Worm (Caenorhabditis elegans): ENCODE data around the gene glt-3.
A peak's percentile ranks its signal among the peaks of the same experiment; 100 is the strongest.

glt-3 gene

ce11 chrIV:10170808-10171207 lies 40.8 kb downstream of the glt-3 start:
- TF ChIP-seq unc-42 (tag; optimal IDR thresholded peaks at IDR 0.05) (peak; percentile 100), unc-86 (tag; optimal IDR thresholded peaks at IDR 0.05) (no peak)

- TF ChIP-seq unc-42 (tag; optimal IDR thresholded peaks at IDR 0.05) = peak; percentile 24
- TF ChIP-seq gmeb-2 (tag; optimal IDR thresholded peaks at IDR 0.05) = no peak
Measured at ce11 chrIV:10174328-10174727, 44.3 kb downstream of the glt-3 start, which contains the start of gene pxf-1. pxf-1 (minus strand) TSS chrIV:10174341.

ce11 chrIV:10174932-10175732 lies 45.1 kb downstream of the glt-3 start:
- peak; percentile 43 for TF ChIP-seq rnt-1 (tag; optimal IDR thresholded peaks at IDR 0.05)
- TF ChIP-seq elt-2 (tag; optimal IDR thresholded peaks at IDR 0.05) = peak; percentile 92
- peak; percentile 39 for TF ChIP-seq nfya-1 (tag; optimal IDR thresholded peaks at IDR 0.05)
- no peak for TF ChIP-seq madf-2 (tag; optimal IDR thresholded peaks at IDR 0.05)
- TF ChIP-seq syd-9 (tag; optimal IDR thresholded peaks at IDR 0.05) = peak; percentile 9
- no peak for TF ChIP-seq ets-4 (tag; optimal IDR thresholded peaks at IDR 0.05)
- no peak for TF ChIP-seq eyg-1 (tag; optimal IDR thresholded peaks at IDR 0.05)
- TF ChIP-seq odd-2 (tag; optimal IDR thresholded peaks at IDR 0.05) = no peak
- TF ChIP-seq tbx-2 (tag; optimal IDR thresholded peaks at IDR 0.05) = peak; percentile 47
- TF ChIP-seq ztf-16 (tag; optimal IDR thresholded peaks at IDR 0.05) = no peak
- no peak for TF ChIP-seq Y22D7AL.16 (tag; optimal IDR thresholded peaks at IDR 0.05)
- no peak for TF ChIP-seq mec-3 (tag; optimal IDR thresholded peaks at IDR 0.05; ENCODE audit: borderline replicate concordance)
- TF ChIP-seq T23F11.4 (GFP tag; optimal IDR thresholded peaks at IDR 0.05) = no peak
- no peak for TF ChIP-seq dve-1 (tag; optimal IDR thresholded peaks at IDR 0.05)
- TF ChIP-seq fkh-6 (tag; optimal IDR thresholded peaks at IDR 0.05) = no peak
- TF ChIP-seq F13H6.1 (tag; optimal IDR thresholded peaks at IDR 0.05) = no peak
- TF ChIP-seq sdc-2 (tag; optimal IDR thresholded peaks at IDR 0.05) = no peak
- no peak for TF ChIP-seq ref-2 (tag; optimal IDR thresholded peaks at IDR 0.05)
- TF ChIP-seq pha-4 (tag; optimal IDR thresholded peaks at IDR 0.05) = no peak
- TF ChIP-seq unc-86 (tag; optimal IDR thresholded peaks at IDR 0.05) = no peak
- peak; percentile 50 for TF ChIP-seq C08G9.2 (tag; optimal IDR thresholded peaks at IDR 0.05)
- no peak for TF ChIP-seq sox-4 (tag; optimal IDR thresholded peaks at IDR 0.05)
- peak; percentile 25 for TF ChIP-seq pqm-1 (tag; optimal IDR thresholded peaks at IDR 0.05)
- TF ChIP-seq ceh-48 (tag; optimal IDR thresholded peaks at IDR 0.05) = no peak
- no peak for TF ChIP-seq ceh-30 (tag; optimal IDR thresholded peaks at IDR 0.05)
- TF ChIP-seq lim-6 (tag; optimal IDR thresholded peaks at IDR 0.05) = no peak
- TF ChIP-seq ahr-1 (tag; optimal IDR thresholded peaks at IDR 0.05) = no peak
- TF ChIP-seq fax-1 (tag; optimal IDR thresholded peaks at IDR 0.05) = no peak
- no peak for TF ChIP-seq ceh-2 (tag; optimal IDR thresholded peaks at IDR 0.05)
- no peak for TF ChIP-seq npax-4 (tag; optimal IDR thresholded peaks at IDR 0.05)
- peak; percentile 1 for TF ChIP-seq ceh-31 (tag; optimal IDR thresholded peaks at IDR 0.05)
- TF ChIP-seq ceh-45 (GFP tag; IDR thresholded peaks at IDR 0.05) = no peak
- no peak for TF ChIP-seq sox-2 (GFP tag; IDR thresholded peaks at IDR 0.05)
- no peak for TF ChIP-seq C38D4.7 (GFP tag; optimal IDR thresholded peaks at IDR 0.05)
- TF ChIP-seq pros-1 (tag; optimal IDR thresholded peaks at IDR 0.05) = no peak
- TF ChIP-seq ceh-19 (GFP tag; optimal IDR thresholded peaks at IDR 0.05) = no peak
- TF ChIP-seq ceh-9 (tag; optimal IDR thresholded peaks at IDR 0.05) = no peak
- no peak for TF ChIP-seq dmd-4 (tag; optimal IDR thresholded peaks at IDR 0.05; ENCODE audit: borderline replicate concordance)
- no peak for TF ChIP-seq ceh-14 (tag; optimal IDR thresholded peaks at IDR 0.05)
- no peak for TF ChIP-seq hlh-15 (tag; optimal IDR thresholded peaks at IDR 0.05)
- no peak for TF ChIP-seq hlh-13 (GFP tag; optimal IDR thresholded peaks at IDR 0.05)
- no peak for TF ChIP-seq fkh-10 (GFP tag; optimal IDR thresholded peaks at IDR 0.05)
- no peak for TF ChIP-seq unc-42 (tag; optimal IDR thresholded peaks at IDR 0.05)
- TF ChIP-seq ceh-6 (GFP tag; optimal IDR thresholded peaks at IDR 0.05) = no peak
- no peak for TF ChIP-seq ttx-3 (tag; optimal IDR thresholded peaks at IDR 0.05)
- TF ChIP-seq unc-55 (GFP tag; optimal IDR thresholded peaks at IDR 0.05) = no peak
- TF ChIP-seq che-1 (tag; optimal IDR thresholded peaks at IDR 0.05) = peak; percentile 27

Measured in whole organism, late embryonic.